Fruit fly (Drosophila melanogaster) whole organism, wandering third instar larva: ENCODE measurements around the gene Arpc1.

Source experiments
- CG9705 ChIP-seq: fragments of 200-800 bp; sonication (Bioruptor generic); optimal IDR thresholded peaks from 2 replicates; lab custom pipeline; 2018; ENCODE audit warnings: missing biosample characterization, mild to moderate bottlenecking, missing genetic modification characterization
- CrebA ChIP-seq: fragments of 200-800 bp; sonication (Bioruptor generic); optimal IDR thresholded peaks from 2 replicates; lab custom pipeline; 2016; ENCODE audit warnings: missing biosample characterization, mild to moderate bottlenecking, missing genetic modification characterization, borderline replicate concordance
- Dif ChIP-seq: fragments of 200-275, 200-300 bp; sonication (Bioruptor generic); optimal IDR thresholded peaks from 2 replicates; lab custom pipeline; 2018; ENCODE audit warnings: missing biosample characterization, missing genetic modification characterization; ENCODE audit not compliant: partially characterized antibody
- GATAd ChIP-seq: sonication (Bioruptor generic); optimal IDR thresholded peaks from 2 replicates; lab custom pipeline; 2016; ENCODE audit warnings: missing biosample characterization, missing genetic modification characterization
- HLH106 ChIP-seq: fragments of 200-800 bp; optimal IDR thresholded peaks from 3 replicates; lab custom pipeline; 2019; ENCODE audit warnings: missing biosample characterization, mild to moderate bottlenecking, missing genetic modification characterization, moderate library complexity
- Hnf4 ChIP-seq: fragments of 200-800 bp; sonication (Bioruptor generic); optimal IDR thresholded peaks from 2 replicates; lab custom pipeline; 2016; ENCODE audit warnings: missing biosample characterization, mild to moderate bottlenecking, missing genetic modification characterization
- Hr83 ChIP-seq: fragments of 200-300 bp; sonication (Bioruptor generic); optimal IDR thresholded peaks from 2 replicates; lab custom pipeline; 2016; ENCODE audit warnings: missing biosample characterization, mild to moderate bottlenecking, missing genetic modification characterization, moderate library complexity; ENCODE audit not compliant: poor library complexity, severe bottlenecking
- Jra ChIP-seq: sonication (Bioruptor generic); optimal IDR thresholded peaks from 2 replicates; lab custom pipeline; 2016; ENCODE audit warnings: missing biosample characterization, missing genetic modification characterization
- Mio ChIP-seq: sonication (Bioruptor generic); optimal IDR thresholded peaks from 2 replicates; lab custom pipeline; 2016; ENCODE audit warnings: missing biosample characterization, missing genetic modification characterization
- Myc ChIP-seq: fragments of >200 bp; optimal IDR thresholded peaks from 2 replicates; lab custom pipeline; 2017
- N ChIP-seq: fragments of >200 bp; optimal IDR thresholded peaks from 2 replicates; lab custom pipeline; 2018; ENCODE audit warnings: missing biosample characterization, missing external identifiers, missing genetic modification characterization
- OdsH ChIP-seq: fragments of 200-800 bp; sonication (Bioruptor generic); optimal IDR thresholded peaks from 2 replicates; lab custom pipeline; 2016; ENCODE audit warnings: missing biosample characterization, mild to moderate bottlenecking, missing genetic modification characterization
- Rel ChIP-seq, 2 experiments: fragments of 200-800 bp; sonication (Bioruptor generic) in 1 of 2; optimal IDR thresholded peaks; 2 replicates in 1 of 2; 3 replicates in 1 of 2; lab custom pipeline; 2016 to 2019; ENCODE audit warnings: mild to moderate bottlenecking in 2 of 2, missing biosample characterization in 2 of 2, missing genetic modification characterization in 2 of 2, moderate library complexity in 1 of 2
- Vsx2 ChIP-seq: fragments of 200-300, 225-300 bp; sonication (Bioruptor generic); optimal IDR thresholded peaks from 2 replicates; lab custom pipeline; 2018; ENCODE audit warnings: missing biosample characterization, missing genetic modification characterization; ENCODE audit not compliant: partially characterized antibody
- br ChIP-seq: fragments of 200-800 bp; sonication (Bioruptor generic); optimal IDR thresholded peaks from 2 replicates; lab custom pipeline; 2016; ENCODE audit warnings: missing biosample characterization, missing genetic modification characterization
- brk ChIP-seq: fragments of 200-800 bp; sonication (Bioruptor generic); optimal IDR thresholded peaks from 2 replicates; lab custom pipeline; 2016; ENCODE audit warnings: missing biosample characterization, mild to moderate bottlenecking, missing genetic modification characterization
- dl ChIP-seq, 2 experiments: fragments of 175-275, 200-275 bp in 1 of 2; fragments of 200-275 bp in 1 of 2; sonication (Bioruptor generic); optimal IDR thresholded peaks; lab custom pipeline; 2018; ENCODE audit warnings: mild to moderate bottlenecking in 2 of 2, missing biosample characterization in 2 of 2, missing genetic modification characterization in 2 of 2, moderate library complexity in 2 of 2; ENCODE audit not compliant: partially characterized antibody in 2 of 2, insufficient read depth in 1 of 2
- dmrt93B ChIP-seq: fragments of 200-800 bp; sonication (Bioruptor generic); optimal IDR thresholded peaks from 2 replicates; lab custom pipeline; 2018; ENCODE audit warnings: missing biosample characterization, mild to moderate bottlenecking, missing genetic modification characterization
- dsf ChIP-seq: sonication (Bioruptor generic); optimal IDR thresholded peaks from 2 replicates; lab custom pipeline; 2016; ENCODE audit warnings: missing biosample characterization, missing genetic modification characterization, borderline replicate concordance
- foxo ChIP-seq, 2 experiments: fragments of 200-800 bp; sonication (Bioruptor generic); optimal IDR thresholded peaks; 2 replicates in 1 of 2; 3 replicates in 1 of 2; lab custom pipeline; 2016 to 2017; ENCODE audit warnings: missing biosample characterization in 2 of 2, missing genetic modification characterization in 2 of 2
- fru ChIP-seq: fragments of 200-800 bp; sonication (Bioruptor generic); optimal IDR thresholded peaks from 3 replicates; lab custom pipeline; 2016; ENCODE audit warnings: missing biosample characterization, mild to moderate bottlenecking, missing genetic modification characterization
- h ChIP-seq: fragments of 200-800 bp; sonication (Bioruptor generic); optimal IDR thresholded peaks from 3 replicates; lab custom pipeline; 2016; ENCODE audit warnings: missing biosample characterization, mild to moderate bottlenecking, missing genetic modification characterization
- jim ChIP-seq: fragments of 175-275, 200-325 bp; sonication (Bioruptor generic); optimal IDR thresholded peaks from 2 replicates; lab custom pipeline; 2016; ENCODE audit warnings: missing biosample characterization, mild to moderate bottlenecking, missing genetic modification characterization
- pan ChIP-seq: fragments of >200 bp; optimal IDR thresholded peaks from 2 replicates; lab custom pipeline; 2017
- rgr ChIP-seq: fragments of 200-800 bp; sonication (Bioruptor generic); optimal IDR thresholded peaks from 3 replicates; lab custom pipeline; 2016; ENCODE audit warnings: missing biosample characterization, mild to moderate bottlenecking, missing genetic modification characterization
- sage ChIP-seq: fragments of 200-800 bp; sonication (Bioruptor generic); optimal IDR thresholded peaks from 2 replicates; lab custom pipeline; 2016; ENCODE audit warnings: missing biosample characterization, mild to moderate bottlenecking, missing genetic modification characterization
- sv ChIP-seq: fragments of 200-800 bp; sonication (Bioruptor generic); optimal IDR thresholded peaks from 3 replicates; lab custom pipeline; 2016; ENCODE audit warnings: missing biosample characterization, missing genetic modification characterization
- tai ChIP-seq: sonication (Bioruptor generic); optimal IDR thresholded peaks from 2 replicates; lab custom pipeline; 2016; ENCODE audit warnings: missing biosample characterization, missing genetic modification characterization
- usp ChIP-seq: fragments of >200 bp; optimal IDR thresholded peaks from 2 replicates; lab custom pipeline; 2017; ENCODE audit warnings: missing biosample characterization, missing genetic modification characterization

Arpc1 gene

DNA sequence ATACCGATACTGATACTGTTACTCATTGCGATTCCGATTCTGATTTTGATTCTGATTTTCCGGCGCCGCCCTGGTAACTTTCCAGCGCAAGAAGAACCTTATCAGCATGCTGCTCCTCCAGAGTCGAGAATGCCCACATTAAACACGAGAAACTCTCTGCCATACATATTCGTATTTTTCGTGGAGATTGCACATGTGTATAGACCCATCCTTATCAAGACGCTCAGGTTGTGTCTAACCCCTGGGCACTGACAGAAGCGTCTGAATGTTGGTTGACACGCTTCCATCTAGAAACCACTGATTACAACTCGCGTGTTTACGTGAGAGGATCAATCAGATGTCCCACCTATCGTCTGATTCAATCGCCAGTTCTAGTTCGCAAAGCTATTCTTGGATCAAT lies 24.4 kb downstream of the Arpc1 start:
- TF ChIP-seq fru (no peak), tai (GFP tag; lab: Kevin White, UChicago) (no peak), CG9705 (GFP tag; lab: Kevin White, UChicago) (no peak)

- TF ChIP-seq Rel (GFP tag; optimal IDR thresholded peaks at IDR 0.05; lab: Kevin White, UChicago) (no peak), Rel (tag; optimal IDR thresholded peaks at IDR 0.05; lab: Kevin White, UChicago) (peak; percentile 8), Myc (lab: Kevin White, UChicago) (no peak), Hr83 (GFP tag; lab: Kevin White, UChicago) (peak; percentile 10), brk (GFP tag; lab: Kevin White, UChicago) (no peak), Dif (GFP tag; lab: Kevin White, UChicago) (peak; percentile 4)
These were observed 24.9 kb downstream of the Arpc1 start for dm6 chr2L:13804561-13805067.

DNA sequence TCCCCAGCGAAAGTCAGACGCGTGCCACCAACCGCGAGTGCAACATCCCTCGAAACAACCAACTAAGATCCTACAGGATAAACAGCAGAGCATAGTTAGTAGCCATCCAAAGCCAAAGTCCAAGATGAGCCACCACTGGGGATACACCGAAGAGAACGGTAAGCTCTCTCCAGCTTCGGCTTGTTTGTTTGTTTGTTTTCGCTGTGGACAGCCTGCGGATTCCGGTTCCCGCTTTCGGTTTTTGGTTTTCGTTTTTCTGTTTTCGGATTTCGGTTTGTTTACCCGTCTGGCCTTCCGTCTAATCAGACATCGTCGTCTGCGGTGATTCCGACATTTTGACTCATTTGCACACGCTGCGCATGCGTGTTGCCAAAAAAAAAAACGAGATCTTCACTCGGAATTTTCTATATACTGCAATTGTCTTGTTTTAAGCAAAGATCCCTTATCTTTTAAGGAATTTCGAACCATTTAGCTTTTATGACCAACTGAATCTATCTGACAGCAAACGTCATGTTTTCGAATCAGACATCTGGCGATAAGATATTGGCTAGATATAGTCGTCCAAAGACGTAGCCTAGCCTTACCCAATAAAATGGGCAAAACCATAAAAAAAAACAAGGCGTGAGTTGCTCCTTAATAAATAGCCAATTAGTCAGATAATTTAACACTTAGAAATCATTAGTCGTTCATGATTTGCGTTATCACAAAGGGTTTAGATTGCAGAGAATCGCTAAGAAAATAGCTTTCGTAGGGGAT lies 25.6 kb downstream of the Arpc1 start:
- TF ChIP-seq foxo (GFP tag; optimal IDR thresholded peaks at IDR 0.05; lab: Kevin White, UChicago) (peak in 1 of 2 experiments; percentile 4), br (peak; percentile 44), pan (lab: Kevin White, UChicago) (no peak), Rel (GFP tag; optimal IDR thresholded peaks at IDR 0.05; lab: Kevin White, UChicago) (no peak), Rel (tag; optimal IDR thresholded peaks at IDR 0.05; lab: Kevin White, UChicago) (peak; percentile 52), fru (no peak)
- TF ChIP-seq, all 38 proteins: peak for 3

- no peak for TF ChIP-seq CG9705 (GFP tag; lab: Kevin White, UChicago)
- no peak for TF ChIP-seq Mio
- TF ChIP-seq sage (GFP tag; lab: Kevin White, UChicago): no peak
- no peak for TF ChIP-seq h (GFP tag; lab: Kevin White, UChicago)
- no peak for TF ChIP-seq rgr (GFP tag; lab: Kevin White, UChicago)
- TF ChIP-seq dsf: no peak
- TF ChIP-seq dmrt93B: no peak
- TF ChIP-seq br: no peak
- TF ChIP-seq HLH106 (tag; lab: Kevin White, UChicago): no peak
- TF ChIP-seq foxo (GFP tag; optimal IDR thresholded peaks at IDR 0.05; lab: Kevin White, UChicago): no peak
- TF ChIP-seq fru: no peak
- TF ChIP-seq N: no peak
- TF ChIP-seq tai (GFP tag; lab: Kevin White, UChicago): no peak
- TF ChIP-seq Jra (GFP tag; lab: Kevin White, UChicago): no peak
- no peak for TF ChIP-seq dl (GFP tag; optimal IDR thresholded peaks at IDR 0.05; lab: Kevin White, UChicago; ENCODE audit: insufficient read depth in 1 of 2, partially characterized antibody in 2 of 2)
- TF ChIP-seq Hnf4 (GFP tag; lab: Kevin White, UChicago): no peak
- TF ChIP-seq jim (GFP tag; lab: Kevin White, UChicago): no peak
These were observed 26.4 kb downstream of the Arpc1 start, which contains the start of gene CAH1 for dm6 chr2L:13803032-13803661. TSS of gene CAH1 (plus strand) at chr2L:13803626.

- no peak for TF ChIP-seq N
- no peak for TF ChIP-seq HLH106 (tag; lab: Kevin White, UChicago)
- no peak for TF ChIP-seq rgr (GFP tag; lab: Kevin White, UChicago)
- no peak for TF ChIP-seq GATAd (GFP tag; lab: Kevin White, UChicago)
- no peak for TF ChIP-seq h (GFP tag; lab: Kevin White, UChicago)
- TF ChIP-seq Myc (lab: Kevin White, UChicago): no peak
- no peak for TF ChIP-seq OdsH (GFP tag; lab: Kevin White, UChicago)
- TF ChIP-seq jim (GFP tag; lab: Kevin White, UChicago): no peak
- no peak for TF ChIP-seq Vsx2 (GFP tag; lab: Kevin White, UChicago)
- TF ChIP-seq Hr83 (GFP tag; lab: Kevin White, UChicago): no peak
- TF ChIP-seq usp (GFP tag; lab: Kevin White, UChicago): no peak
- TF ChIP-seq CrebA: no peak
- TF ChIP-seq fru: no peak
- no peak for TF ChIP-seq sv (GFP tag; lab: Kevin White, UChicago)
These were observed 27.4 kb downstream of the Arpc1 start for dm6 chr2L:13802075-13802639.
